Worm (Caenorhabditis elegans) whole organism, L1 larva: ENCODE data around the gene F44B9.5.

Experiments used
- C04F5.9 ChIP-seq: sonication (generic microtip); optimal IDR thresholded peaks from 2 replicates; lab custom pipeline; 2016; ENCODE audit warnings: missing genetic modification characterization, missing compliant biosample characterization
- C34B4.2 ChIP-seq: sonication (generic microtip); optimal IDR thresholded peaks from 2 replicates; lab custom pipeline; 2017; ENCODE audit warnings: mild to moderate bottlenecking, missing genetic modification characterization, missing compliant biosample characterization
- F16B12.6 ChIP-seq: fragments of 150-350 bp; optimal IDR thresholded peaks from 2 replicates; lab custom pipeline; 2014; ENCODE audit warnings: missing biosample characterization, missing genetic modification characterization
- aha-1 ChIP-seq: fragments of 150-350 bp; optimal IDR thresholded peaks from 2 replicates; lab custom pipeline; 2014; ENCODE audit warnings: missing biosample characterization, missing genetic modification characterization
- alr-1 ChIP-seq: fragments of 200-800 bp; sonication (Bioruptor generic); optimal IDR thresholded peaks from 2 replicates; lab custom pipeline; 2018; ENCODE audit warnings: borderline replicate concordance, mild to moderate bottlenecking, missing genetic modification characterization, missing compliant biosample characterization
- aly-2 ChIP-seq: fragments of 150-350 bp; optimal IDR thresholded peaks from 2 replicates; lab custom pipeline; 2014; ENCODE audit warnings: missing biosample characterization, missing genetic modification characterization
- ama-1 ChIP-seq: fragments of 150-350 bp; optimal IDR thresholded peaks from 2 replicates; lab custom pipeline; 2014
- ceh-63 ChIP-seq: fragments of 200-800 bp; sonication (Bioruptor generic); optimal IDR thresholded peaks from 2 replicates; lab custom pipeline; 2018; ENCODE audit warnings: mild to moderate bottlenecking, missing genetic modification characterization, missing compliant biosample characterization
- ceh-82 ChIP-seq, 3 experiments: fragments of 150-350 bp in 1 of 3; sonication (generic microtip) in 2 of 3; optimal IDR thresholded peaks; 2 replicates each; lab custom pipeline; 2014 to 2017; ENCODE audit warnings: missing biosample characterization in 3 of 3, missing genetic modification characterization in 3 of 3
- ceh-88 ChIP-seq: fragments of 200-800 bp; sonication (Bioruptor generic); IDR thresholded peaks from 2 replicates; pipeline ENCODE4 v1.3.6; 2022; ENCODE audit warnings: missing genetic modification characterization, missing compliant biosample characterization
- ceh-90 ChIP-seq: sonication (generic microtip); optimal IDR thresholded peaks from 2 replicates; lab custom pipeline; 2016; ENCODE audit warnings: missing genetic modification characterization, missing compliant biosample characterization
- dpl-1 ChIP-seq, 3 experiments: fragments of 150-350 bp in 2 of 3; sonication (generic microtip) in 1 of 3; optimal IDR thresholded peaks; 2 replicates each; lab custom pipeline; 2014 to 2017; ENCODE audit warnings: missing biosample characterization in 3 of 3, missing genetic modification characterization in 3 of 3, missing genetic modification reagents in 3 of 3
- dsc-1 ChIP-seq: sonication (generic microtip); optimal IDR thresholded peaks from 2 replicates; lab custom pipeline; 2016; ENCODE audit warnings: mild to moderate bottlenecking, missing genetic modification characterization, missing compliant biosample characterization
- elt-2 ChIP-seq: sonication (generic microtip); optimal IDR thresholded peaks from 2 replicates; lab custom pipeline; 2016; ENCODE audit warnings: missing genetic modification characterization, mild to moderate bottlenecking, inconsistent platforms, missing compliant biosample characterization, missing genetic modification reagents
- elt-3 ChIP-seq, 6 experiments: fragments of 150-350 bp in 1 of 6; sonication (generic microtip); optimal IDR thresholded peaks; 2 replicates each; lab custom pipeline; 2017 to 2018; ENCODE audit warnings: missing biosample characterization in 6 of 6, missing genetic modification characterization in 6 of 6, inconsistent platforms in 1 of 6
- ets-5 ChIP-seq: fragments of 200-800 bp; sonication (Bioruptor generic); IDR thresholded peaks from 2 replicates; pipeline ENCODE4 v1.3.6; 2022; ENCODE audit warnings: missing genetic modification characterization, missing compliant biosample characterization
- grh-1 ChIP-seq: fragments of 200-800 bp; sonication (Bioruptor generic); IDR thresholded peaks from 2 replicates; pipeline ENCODE4 v1.3.6; 2022; ENCODE audit warnings: missing genetic modification reagents, missing genetic modification characterization, missing compliant biosample characterization
- hlh-17 ChIP-seq: fragments of 200-800 bp; sonication (Bioruptor generic); optimal IDR thresholded peaks from 2 replicates; lab custom pipeline; 2018; ENCODE audit warnings: missing genetic modification characterization, mild to moderate bottlenecking, missing compliant biosample characterization, moderate library complexity, borderline replicate concordance
- lin-13 ChIP-seq: fragments of 150-350 bp; optimal IDR thresholded peaks from 2 replicates; lab custom pipeline; 2014; ENCODE audit warnings: missing biosample characterization, missing genetic modification reagents, missing genetic modification characterization
- lin-15B ChIP-seq: fragments of 150-350 bp; sonication (generic microtip); optimal IDR thresholded peaks from 3 replicates; lab custom pipeline; 2014; ENCODE audit warnings: missing biosample characterization, missing genetic modification characterization
- lin-35 ChIP-seq, 2 experiments: fragments of 150-350 bp; optimal IDR thresholded peaks; 2 replicates each; lab custom pipeline; 2014; ENCODE audit warnings: missing biosample characterization in 2 of 2, missing genetic modification characterization in 2 of 2, missing genetic modification reagents in 2 of 2
- lsy-2 ChIP-seq, 2 experiments: fragments of 150-350 bp; optimal IDR thresholded peaks; 2 replicates each; lab custom pipeline; 2014; ENCODE audit warnings: missing biosample characterization in 2 of 2, missing genetic modification characterization in 2 of 2
- mab-9 ChIP-seq: fragments of 200-800 bp; sonication (Bioruptor generic); IDR thresholded peaks from 2 replicates; pipeline ENCODE4 v1.3.6; 2022; ENCODE audit warnings: missing genetic modification reagents, missing genetic modification characterization, missing compliant biosample characterization
- mdl-1 ChIP-seq, 2 experiments: fragments of 150-350 bp; optimal IDR thresholded peaks; 2 replicates each; lab custom pipeline; 2014 to 2017; ENCODE audit warnings: missing biosample characterization in 2 of 2, missing genetic modification characterization in 2 of 2, inconsistent platforms in 1 of 2
- mep-1 ChIP-seq: fragments of 150-350 bp; optimal IDR thresholded peaks from 2 replicates; lab custom pipeline; 2014; ENCODE audit warnings: missing biosample characterization, missing genetic modification characterization
- nhr-11 ChIP-seq: fragments of 150-350 bp; optimal IDR thresholded peaks from 2 replicates; lab custom pipeline; 2014; ENCODE audit warnings: missing biosample characterization, missing genetic modification characterization
- nhr-19 ChIP-seq: fragments of 200-800 bp; sonication (Bioruptor generic); conservative IDR thresholded peaks from 2 replicates; pipeline ENCODE4 v1.3.6; 2022; ENCODE audit warnings: missing genetic modification characterization, missing compliant biosample characterization
- nhr-237 ChIP-seq: fragments of 150-350 bp; optimal IDR thresholded peaks from 2 replicates; lab custom pipeline; 2014; ENCODE audit warnings: missing biosample characterization, missing genetic modification characterization
- nhr-71 ChIP-seq: sonication (generic microtip); optimal IDR thresholded peaks from 2 replicates; lab custom pipeline; 2016; ENCODE audit warnings: mild to moderate bottlenecking, missing genetic modification characterization, moderate library complexity, missing compliant biosample characterization
- nhr-77 ChIP-seq: fragments of 150-350 bp; optimal IDR thresholded peaks from 2 replicates; lab custom pipeline; 2014; ENCODE audit warnings: missing biosample characterization, missing genetic modification characterization
- nhr-84 ChIP-seq: sonication (generic microtip); optimal IDR thresholded peaks from 2 replicates; lab custom pipeline; 2017; ENCODE audit warnings: missing biosample characterization, missing genetic modification characterization
- nhr-85 ChIP-seq: sonication (generic microtip); peaks from one replicate; lab custom pipeline; 2016; ENCODE audit warnings: missing genetic modification characterization, inconsistent platforms, missing compliant biosample characterization
- nhr-90 ChIP-seq: sonication (generic microtip); optimal IDR thresholded peaks from 2 replicates; lab custom pipeline; 2016; ENCODE audit warnings: mild to moderate bottlenecking, missing genetic modification characterization, missing compliant biosample characterization; ENCODE audit not compliant: poor library complexity
- pag-3 ChIP-seq: sonication (generic microtip); optimal IDR thresholded peaks from 2 replicates; lab custom pipeline; 2017; ENCODE audit warnings: missing genetic modification characterization, mild to moderate bottlenecking, missing compliant biosample characterization, antibody characterized with exemption, borderline replicate concordance; ENCODE audit not compliant: insufficient read depth
- pax-3 ChIP-seq: fragments of 200-800 bp; sonication (Bioruptor generic); optimal IDR thresholded peaks from 2 replicates; lab custom pipeline; 2018; ENCODE audit warnings: mild to moderate bottlenecking, missing genetic modification characterization, moderate library complexity, missing compliant biosample characterization
- rnt-1 ChIP-seq: sonication (generic microtip); optimal IDR thresholded peaks from 2 replicates; lab custom pipeline; 2016; ENCODE audit warnings: mild to moderate bottlenecking, missing genetic modification characterization, moderate library complexity, missing compliant biosample characterization
- snpc-4 ChIP-seq: fragments of 150-350 bp; optimal IDR thresholded peaks from 2 replicates; lab custom pipeline; 2014; ENCODE audit warnings: missing biosample characterization, missing genetic modification characterization
- sox-4 ChIP-seq: sonication (generic microtip); optimal IDR thresholded peaks from 2 replicates; lab custom pipeline; 2016; ENCODE audit warnings: missing genetic modification characterization, missing compliant biosample characterization
- swsn-7 ChIP-seq: sonication (generic microtip); optimal IDR thresholded peaks from 2 replicates; lab custom pipeline; 2016; ENCODE audit warnings: missing genetic modification characterization, missing compliant biosample characterization
- tbx-2 ChIP-seq: sonication (generic microtip); optimal IDR thresholded peaks from 2 replicates; lab custom pipeline; 2016; ENCODE audit warnings: missing genetic modification characterization, missing compliant biosample characterization
- unc-130 ChIP-seq: fragments of 150-350 bp; optimal IDR thresholded peaks from 2 replicates; lab custom pipeline; 2017; ENCODE audit warnings: missing biosample characterization, missing genetic modification characterization, inconsistent platforms
- unc-30 ChIP-seq: sonication (generic microtip); optimal IDR thresholded peaks from 2 replicates; lab custom pipeline; 2017; ENCODE audit warnings: missing biosample characterization, missing genetic modification characterization
- unc-62 ChIP-seq: fragments of 150-350 bp; optimal IDR thresholded peaks from 2 replicates; lab custom pipeline; 2014; ENCODE audit warnings: missing biosample characterization, missing genetic modification reagents, missing genetic modification characterization
- unc-86 ChIP-seq: sonication (generic microtip); optimal IDR thresholded peaks from 2 replicates; lab custom pipeline; 2016; ENCODE audit warnings: missing genetic modification characterization, missing compliant biosample characterization
- unc-98 ChIP-seq: fragments of 200-800 bp; sonication (Bioruptor generic); IDR thresholded peaks from 2 replicates; pipeline ENCODE4 v1.3.6; 2022; ENCODE audit warnings: missing genetic modification characterization, missing compliant biosample characterization
- xbp-1 ChIP-seq: sonication (generic microtip); optimal IDR thresholded peaks from 2 replicates; lab custom pipeline; 2016; ENCODE audit warnings: missing genetic modification characterization, missing compliant biosample characterization
- zag-1 ChIP-seq: fragments of 150-350 bp; optimal IDR thresholded peaks from 2 replicates; lab custom pipeline; 2014; ENCODE audit warnings: missing biosample characterization, missing genetic modification characterization
- zip-4 ChIP-seq: fragments of 200-800 bp; sonication (Bioruptor generic); optimal IDR thresholded peaks from 2 replicates; lab custom pipeline; 2018; ENCODE audit warnings: mild to moderate bottlenecking, missing genetic modification characterization, moderate library complexity, missing compliant biosample characterization

Gene F44B9.5

DNA sequence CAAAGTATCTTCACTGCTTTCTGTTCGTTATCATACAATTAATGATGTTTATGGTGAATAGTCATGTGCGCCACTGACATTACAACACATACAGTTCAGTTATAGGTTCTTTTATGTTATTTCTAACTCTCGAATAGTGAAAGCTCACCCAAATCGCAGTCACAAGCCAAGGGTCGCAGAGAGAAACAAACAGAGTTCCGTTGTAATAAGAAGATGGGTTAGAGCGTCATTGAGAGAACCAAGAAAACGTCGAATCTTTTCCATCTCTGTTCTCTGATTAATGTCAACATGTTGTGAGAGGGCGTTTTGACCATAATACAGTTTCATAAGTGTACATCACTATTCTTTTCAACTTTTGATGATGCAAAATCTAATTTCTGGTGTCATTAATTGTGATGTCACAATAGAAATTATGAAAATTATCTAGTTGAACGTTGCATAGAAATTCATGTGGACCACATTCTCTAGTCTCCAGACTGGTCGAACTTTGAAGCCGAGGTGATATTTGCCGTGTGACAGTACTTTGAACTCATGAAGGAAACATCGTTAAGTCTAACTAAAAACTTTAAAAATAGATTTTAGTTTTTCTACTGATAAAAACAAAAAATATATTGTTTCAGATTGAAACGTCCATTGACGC lies 42.2 kb downstream of the F44B9.5 start (continued):
- TF ChIP-seq tbx-2 (peak; percentile 44), nhr-71 (peak; percentile 56)

DNA sequence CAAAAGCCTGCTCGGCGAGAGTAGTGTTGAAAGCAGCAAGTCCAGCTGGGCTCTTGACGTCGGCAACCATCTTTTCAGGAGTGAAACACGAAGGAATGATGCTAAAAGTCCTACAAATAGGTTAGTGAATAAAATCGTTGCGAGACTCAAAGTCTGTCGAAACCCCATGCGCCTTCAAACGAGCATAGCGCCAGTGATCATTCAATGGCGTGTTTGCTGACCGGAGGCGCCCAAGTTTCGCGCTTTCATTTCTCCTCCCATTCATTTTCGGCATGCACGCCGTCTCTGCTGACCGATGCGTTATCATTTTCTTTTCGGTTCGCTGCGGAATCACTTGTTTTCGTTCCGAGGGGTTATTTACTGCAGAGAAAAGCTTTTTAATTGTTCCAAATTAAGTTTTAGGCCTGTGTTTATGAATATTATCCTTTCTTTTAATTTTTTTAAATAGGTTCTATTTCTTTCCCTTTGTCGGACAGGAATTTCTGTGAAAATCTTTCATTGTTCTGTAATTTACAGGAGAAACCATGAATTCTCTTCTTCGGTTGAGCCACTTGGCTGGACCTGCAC lies 43.1 kb downstream of the F44B9.5 start, which contains the start of the genes eef-1B.1 and aco-2:
Gene eef-1B.1 (minus strand): TSS at position 186 of the 567 bp plus-strand sequence.
Gene aco-2 (plus strand): TSS at position 517 of the 567 bp plus-strand sequence.
- peak; percentile 2 for TF ChIP-seq zag-1 (tag; lab: Kevin White, UChicago)
- peak in 5 of 6 experiments; percentile 53 to 97 (median 75) for TF ChIP-seq elt-3 (tag; optimal IDR thresholded peaks at IDR 0.05; lab: Kevin White, UChicago)
- peak; percentile 85 for TF ChIP-seq snpc-4 (tag; lab: Kevin White, UChicago)
- peak; percentile 62 for TF ChIP-seq aha-1 (tag; lab: Kevin White, UChicago)
- TF ChIP-seq ceh-82 (tag; optimal IDR thresholded peaks at IDR 0.05; lab: Kevin White, UChicago) = peak; percentile 88 to 95 (median 91)
- peak; percentile 39 for TF ChIP-seq nhr-237 (tag; lab: Kevin White, UChicago)
- TF ChIP-seq mab-9 (GFP tag; lab: Robert Waterston, UW) = peak; percentile 90
- TF ChIP-seq lsy-2 (tag; optimal IDR thresholded peaks at IDR 0.05; lab: Kevin White, UChicago) = peak; percentile 94 to 96
- peak; percentile 96 for TF ChIP-seq nhr-19 (GFP tag; lab: Robert Waterston, UW)
- TF ChIP-seq nhr-77 (tag; lab: Kevin White, UChicago) = peak; percentile 87
- TF ChIP-seq nhr-11 (tag; lab: Kevin White, UChicago) = peak; percentile 43
- TF ChIP-seq rnt-1 (tag; lab: Kevin White, UChicago) = peak; percentile 95
- peak; percentile 91 for TF ChIP-seq mep-1 (tag; lab: Kevin White, UChicago)
- peak; percentile 69 for TF ChIP-seq C04F5.9
- no peak for TF ChIP-seq pag-3
- TF ChIP-seq swsn-7 (tag; lab: Kevin White, UChicago) = peak; percentile 95
- no peak for TF ChIP-seq ceh-90 (tag; lab: Kevin White, UChicago)
- TF ChIP-seq elt-2 (tag; lab: Kevin White, UChicago) = peak; percentile 74
- no peak for TF ChIP-seq nhr-84
- TF ChIP-seq ceh-88 (GFP tag; lab: Robert Waterston, UW) = peak; percentile 62
- no peak for TF ChIP-seq ets-5
- peak; percentile 98 for TF ChIP-seq unc-130
- peak; percentile 96 for TF ChIP-seq nhr-71
- TF ChIP-seq ceh-63 (GFP tag; lab: Kevin White, UChicago) = no peak
- TF ChIP-seq grh-1 (GFP tag; lab: Robert Waterston, UW) = peak; percentile 88
- TF ChIP-seq F16B12.6 = peak; percentile 73
- TF ChIP-seq pax-3 (tag; lab: Kevin White, UChicago) = peak; percentile 78
- peak; percentile 70 for TF ChIP-seq sox-4
- peak; percentile 83 for TF ChIP-seq zip-4 (GFP tag; lab: Kevin White, UChicago)
- TF ChIP-seq xbp-1 (tag; lab: Kevin White, UChicago) = peak; percentile 92
- peak; percentile 38 for TF ChIP-seq aly-2
- TF ChIP-seq unc-62 (GFP tag; lab: Kevin White, UChicago) = no peak
- TF ChIP-seq ama-1 (lab: Kevin White, UChicago) = peak; percentile 53
- peak; percentile 87 to 90 (median 88) for TF ChIP-seq dpl-1 (GFP tag; optimal IDR thresholded peaks at IDR 0.05; lab: Kevin White, UChicago)
- no peak for TF ChIP-seq C34B4.2 (tag; lab: Kevin White, UChicago)
- TF ChIP-seq lin-15B (tag; lab: Kevin White, UChicago) = peak; percentile 84
- TF ChIP-seq lin-13 (GFP tag; lab: Kevin White, UChicago) = peak; percentile 96
- peak; percentile 95 for TF ChIP-seq nhr-90 (tag; lab: Kevin White, UChicago)
- TF ChIP-seq dsc-1 = peak; percentile 98
- no peak for TF ChIP-seq hlh-17 (GFP tag; lab: Kevin White, UChicago)
- TF ChIP-seq unc-86 = peak; percentile 90
- TF ChIP-seq nhr-85 (tag; lab: Kevin White, UChicago) = peak; percentile 97
- TF ChIP-seq mdl-1 (tag; optimal IDR thresholded peaks at IDR 0.05; lab: Kevin White, UChicago) = peak in 1 of 2 experiments; percentile 93
- no peak for TF ChIP-seq unc-30 (tag; lab: Kevin White, UChicago)
- peak; percentile 94 to 95 for TF ChIP-seq lin-35 (GFP tag; optimal IDR thresholded peaks at IDR 0.05; lab: Kevin White, UChicago)
- no peak for TF ChIP-seq unc-98 (GFP tag; lab: Robert Waterston, UW)
- TF ChIP-seq alr-1 (tag; lab: Kevin White, UChicago) = no peak
